Worm (Caenorhabditis elegans) whole organism, early embryonic: ENCODE measurements around the gene mom-2.

Experiments used
- F13C5.2 ChIP-seq: sonication (generic microtip); optimal IDR thresholded peaks from 2 replicates; lab custom pipeline; 2017; ENCODE audit warnings: mild to moderate bottlenecking, missing genetic modification characterization, inconsistent platforms, missing compliant biosample characterization
- aly-1 ChIP-seq: sonication (generic microtip); optimal IDR thresholded peaks from 2 replicates; lab custom pipeline; 2016; ENCODE audit warnings: missing genetic modification characterization, missing compliant biosample characterization
- ceh-13 ChIP-seq: fragments of 200-800 bp; sonication (Bioruptor generic); optimal IDR thresholded peaks from 2 replicates; lab custom pipeline; 2018; ENCODE audit warnings: mild to moderate bottlenecking, missing genetic modification characterization, missing compliant biosample characterization
- ceh-36 ChIP-seq: sonication (generic microtip); optimal IDR thresholded peaks from 2 replicates; lab custom pipeline; 2016; ENCODE audit warnings: missing genetic modification characterization, inconsistent platforms, missing compliant biosample characterization
- ets-7 ChIP-seq: sonication (generic microtip); optimal IDR thresholded peaks from 2 replicates; lab custom pipeline; 2016; ENCODE audit warnings: missing genotype, missing genetic modification characterization, missing compliant biosample characterization
- flt-1 ChIP-seq: fragments of 200-800 bp; sonication (Bioruptor generic); IDR thresholded peaks from 2 replicates; pipeline ENCODE4 v1.3.6; 2022; ENCODE audit warnings: missing genetic modification characterization, missing compliant biosample characterization
- hmbx-1 ChIP-seq: sonication (generic microtip); optimal IDR thresholded peaks from 2 replicates; lab custom pipeline; 2016; ENCODE audit warnings: mild to moderate bottlenecking, missing genetic modification characterization, missing compliant biosample characterization
- hnd-1 ChIP-seq: sonication (generic microtip); optimal IDR thresholded peaks from 2 replicates; lab custom pipeline; 2016; ENCODE audit warnings: missing genetic modification characterization, missing compliant biosample characterization
- pes-1 ChIP-seq: fragments of 200-800 bp; sonication (Bioruptor generic); IDR thresholded peaks from 2 replicates; pipeline ENCODE4 v1.3.6; 2022; ENCODE audit warnings: missing genetic modification reagents, missing genetic modification characterization, missing compliant biosample characterization
- scrt-1 ChIP-seq: fragments of 200-800 bp; sonication (Bioruptor generic); IDR thresholded peaks from 2 replicates; pipeline ENCODE4 v1.3.6; 2022; ENCODE audit warnings: missing genetic modification characterization, missing compliant biosample characterization
- sea-1 ChIP-seq: fragments of 200-800 bp; sonication (Bioruptor generic); conservative IDR thresholded peaks from 2 replicates; pipeline ENCODE4 v1.3.6; 2022; ENCODE audit warnings: missing genetic modification characterization, missing compliant biosample characterization
- tbx-11 ChIP-seq: fragments of 200-800 bp; sonication (Bioruptor generic); IDR thresholded peaks from 2 replicates; pipeline ENCODE4 v1.3.6; 2022; ENCODE audit warnings: missing genetic modification characterization, missing compliant biosample characterization

The mom-2 gene

ce11 chrV:8406911-8407310, 51.1 kb downstream of the mom-2 start:
- TF ChIP-seq scrt-1 (no peak), ceh-36 (tag; lab: Kevin White, UChicago) (no peak), aly-1 (tag; lab: Kevin White, UChicago) (no peak), hmbx-1 (tag; lab: Kevin White, UChicago) (no peak), ets-7 (tag; lab: Kevin White, UChicago) (no peak), ceh-13 (GFP tag; lab: Kevin White, UChicago) (no peak), sea-1 (GFP tag; lab: Robert Waterston, UW) (no peak), pes-1 (GFP tag; lab: Robert Waterston, UW) (no peak), flt-1 (GFP tag; lab: Robert Waterston, UW) (no peak), F13C5.2 (tag; lab: Kevin White, UChicago) (no peak), hnd-1 (no peak), tbx-11 (GFP tag; lab: Robert Waterston, UW) (no peak)
